Worm (Caenorhabditis elegans) whole organism, L3 larva: ENCODE data around the gene npr-43.

Experiments used
- R02D3.7 ChIP-seq: fragments of 150-350 bp; optimal IDR thresholded peaks from 2 replicates; lab custom pipeline; 2014; ENCODE audit warnings: missing biosample characterization, missing genetic modification characterization
- ZK546.5 ChIP-seq: sonication (generic microtip); optimal IDR thresholded peaks from 2 replicates; lab custom pipeline; 2017; ENCODE audit warnings: missing biosample characterization, missing genetic modification characterization
- ama-1 ChIP-seq: fragments of 150-350 bp; optimal IDR thresholded peaks from 2 replicates; lab custom pipeline; 2018
- ceh-16 ChIP-seq: sonication (generic microtip); optimal IDR thresholded peaks from 2 replicates; lab custom pipeline; 2017; ENCODE audit warnings: missing biosample characterization, missing genetic modification characterization
- ceh-28 ChIP-seq: fragments of 150-350 bp; optimal IDR thresholded peaks from 2 replicates; lab custom pipeline; 2014; ENCODE audit warnings: missing biosample characterization, missing genetic modification reagents, missing genetic modification characterization
- ceh-82 ChIP-seq: fragments of 150-350 bp; optimal IDR thresholded peaks from 2 replicates; lab custom pipeline; 2014; ENCODE audit warnings: missing biosample characterization, missing genetic modification characterization
- ceh-9 ChIP-seq: sonication (generic microtip); optimal IDR thresholded peaks from 2 replicates; lab custom pipeline; 2018; ENCODE audit warnings: missing biosample characterization, missing genetic modification characterization
- daf-12 ChIP-seq: fragments of 150-350 bp; optimal IDR thresholded peaks from 2 replicates; lab custom pipeline; 2014; ENCODE audit warnings: missing biosample characterization, missing genetic modification reagents, missing genetic modification characterization
- egl-27 ChIP-seq: sonication (generic microtip); optimal IDR thresholded peaks from 4 replicates; lab custom pipeline; 2017; ENCODE audit warnings: missing biosample characterization, missing genetic modification reagents, missing genetic modification characterization
- elt-1 ChIP-seq: fragments of 150-350 bp; optimal IDR thresholded peaks from 2 replicates; lab custom pipeline; 2014; ENCODE audit warnings: missing biosample characterization, missing genetic modification characterization
- elt-2 ChIP-seq: sonication (generic microtip); optimal IDR thresholded peaks from 2 replicates; lab custom pipeline; 2016; ENCODE audit warnings: missing genetic modification reagents, mild to moderate bottlenecking, missing genetic modification characterization, missing compliant biosample characterization
- elt-3 ChIP-seq, 3 experiments: fragments of 150-350 bp in 1 of 3; sonication (generic microtip) in 2 of 3; optimal IDR thresholded peaks; 2 replicates in 2 of 3; 4 replicates in 1 of 3; lab custom pipeline; 2014 to 2017; ENCODE audit warnings: missing biosample characterization in 3 of 3, missing genetic modification characterization in 3 of 3
- fkh-10 ChIP-seq: sonication (generic microtip); optimal IDR thresholded peaks from 2 replicates; lab custom pipeline; 2017; ENCODE audit warnings: missing biosample characterization, missing genetic modification reagents, missing genetic modification characterization
- fkh-2 ChIP-seq: fragments of 150-350 bp; optimal IDR thresholded peaks from 2 replicates; lab custom pipeline; 2014; ENCODE audit warnings: missing biosample characterization, missing genetic modification reagents, missing genetic modification characterization
- hmg-11 ChIP-seq: sonication (generic microtip); optimal IDR thresholded peaks from 2 replicates; lab custom pipeline; 2016; ENCODE audit warnings: missing genetic modification characterization, missing compliant biosample characterization
- lin-15B ChIP-seq: fragments of 150-350 bp; optimal IDR thresholded peaks from 2 replicates; lab custom pipeline; 2014; ENCODE audit warnings: missing biosample characterization, missing genetic modification characterization
- lin-39 ChIP-seq: fragments of 150-350 bp; optimal IDR thresholded peaks from 2 replicates; lab custom pipeline; 2018; ENCODE audit warnings: missing biosample characterization, missing genetic modification reagents, missing genetic modification characterization
- lsy-12 ChIP-seq: sonication (generic microtip); optimal IDR thresholded peaks from 2 replicates; lab custom pipeline; 2016; ENCODE audit warnings: mild to moderate bottlenecking, missing genetic modification characterization, missing compliant biosample characterization
- mdl-1 ChIP-seq: fragments of 150-350 bp; optimal IDR thresholded peaks from 2 replicates; lab custom pipeline; 2014; ENCODE audit warnings: missing biosample characterization, missing genetic modification characterization
- mml-1 ChIP-seq: fragments of 150-350 bp; sonication (generic microtip); optimal IDR thresholded peaks from 3 replicates; lab custom pipeline; 2014; ENCODE audit warnings: missing biosample characterization, missing genetic modification characterization
- nfya-1 ChIP-seq: sonication (generic microtip); optimal IDR thresholded peaks from 2 replicates; lab custom pipeline; 2017; ENCODE audit warnings: missing genetic modification characterization, mild to moderate bottlenecking, missing compliant biosample characterization, antibody characterized with exemption, moderate library complexity; ENCODE audit not compliant: insufficient read depth
- nhr-11 ChIP-seq: fragments of 150-350 bp; optimal IDR thresholded peaks from 2 replicates; lab custom pipeline; 2014; ENCODE audit warnings: missing biosample characterization, missing genetic modification characterization
- nhr-12 ChIP-seq: fragments of 150-350 bp; optimal IDR thresholded peaks from 2 replicates; lab custom pipeline; 2014; ENCODE audit warnings: missing biosample characterization, missing genetic modification characterization
- nhr-23 ChIP-seq: fragments of 150-350 bp; optimal IDR thresholded peaks from 2 replicates; lab custom pipeline; 2014; ENCODE audit warnings: missing biosample characterization, missing genetic modification reagents, missing genetic modification characterization
- nhr-237 ChIP-seq: fragments of 150-350 bp; optimal IDR thresholded peaks from 2 replicates; lab custom pipeline; 2014; ENCODE audit warnings: missing biosample characterization, missing genetic modification characterization
- nhr-25 ChIP-seq: sonication (generic microtip); optimal IDR thresholded peaks from 2 replicates; lab custom pipeline; 2017; ENCODE audit warnings: missing biosample characterization, missing genetic modification characterization
- nhr-28 ChIP-seq: fragments of 150-350 bp; optimal IDR thresholded peaks from 2 replicates; lab custom pipeline; 2014; ENCODE audit warnings: missing biosample characterization, missing genetic modification characterization
- nhr-43 ChIP-seq: sonication (generic microtip); optimal IDR thresholded peaks from 2 replicates; lab custom pipeline; 2016; ENCODE audit warnings: mild to moderate bottlenecking, missing genetic modification characterization, missing compliant biosample characterization; ENCODE audit not compliant: poor library complexity, severe bottlenecking
- nhr-67 ChIP-seq: fragments of 150-350 bp; optimal IDR thresholded peaks from 2 replicates; lab custom pipeline; 2014; ENCODE audit warnings: missing biosample characterization, missing genetic modification characterization
- nhr-76 ChIP-seq: fragments of 150-350 bp; sonication (generic microtip); optimal IDR thresholded peaks from 5 replicates; lab custom pipeline; 2014; ENCODE audit warnings: missing biosample characterization, missing genetic modification characterization
- nhr-77 ChIP-seq: fragments of 150-350 bp; optimal IDR thresholded peaks from 2 replicates; lab custom pipeline; 2014; ENCODE audit warnings: missing biosample characterization, missing genetic modification characterization
- pha-4 ChIP-seq: fragments of 150-350 bp; optimal IDR thresholded peaks from 2 replicates; lab custom pipeline; 2014; ENCODE audit warnings: missing biosample characterization, missing genetic modification reagents, missing genetic modification characterization
- pqm-1 ChIP-seq: fragments of 150-350 bp; optimal IDR thresholded peaks from 2 replicates; lab custom pipeline; 2017; ENCODE audit warnings: missing biosample characterization, missing genetic modification characterization, inconsistent platforms
- sea-2 ChIP-seq: fragments of 150-350 bp; sonication (generic microtip); optimal IDR thresholded peaks from 4 replicates; lab custom pipeline; 2014; ENCODE audit warnings: missing biosample characterization, missing genetic modification reagents, missing genetic modification characterization
- snpc-4 ChIP-seq: fragments of 150-350 bp; optimal IDR thresholded peaks from 2 replicates; lab custom pipeline; 2014; ENCODE audit warnings: missing biosample characterization, missing genetic modification characterization
- tbx-2 ChIP-seq: sonication (generic microtip); optimal IDR thresholded peaks from 2 replicates; lab custom pipeline; 2016; ENCODE audit warnings: mild to moderate bottlenecking, missing genetic modification characterization, missing compliant biosample characterization
- unc-39 ChIP-seq: sonication (generic microtip); optimal IDR thresholded peaks from 4 replicates; lab custom pipeline; 2017; ENCODE audit warnings: missing biosample characterization, missing genetic modification characterization
- zag-1 ChIP-seq: fragments of 150-350 bp; optimal IDR thresholded peaks from 2 replicates; lab custom pipeline; 2014; ENCODE audit warnings: missing biosample characterization, missing genetic modification characterization
- ztf-11 ChIP-seq: fragments of 150-350 bp; optimal IDR thresholded peaks from 2 replicates; lab custom pipeline; 2014; ENCODE audit warnings: missing biosample characterization, missing genetic modification characterization
- ztf-4 ChIP-seq: fragments of 150-350 bp; optimal IDR thresholded peaks from 2 replicates; lab custom pipeline; 2014; ENCODE audit warnings: missing biosample characterization, missing genetic modification characterization

Gene npr-43

DNA sequence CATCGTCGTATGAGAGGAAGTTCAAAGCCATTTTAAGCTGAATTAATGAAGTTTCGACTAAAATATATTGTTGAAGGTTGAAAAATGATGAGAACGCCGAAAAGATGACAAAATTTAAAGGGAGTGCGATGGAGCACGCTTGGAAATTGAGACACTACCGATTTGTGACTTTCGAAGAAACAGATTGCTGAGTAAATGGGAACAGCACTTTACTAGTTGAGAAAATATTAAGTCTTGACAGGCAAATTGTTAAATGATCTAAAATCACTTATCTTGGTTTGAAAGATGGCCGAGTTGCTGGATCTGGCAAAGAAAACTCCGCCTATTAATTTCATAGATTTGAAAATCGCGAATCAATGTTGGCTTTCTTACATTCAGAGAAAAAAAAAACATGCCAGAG is 44.4 kb upstream of the npr-43 start, which contains the start of gene rpoa-12 (continued):
- TF ChIP-seq lsy-12 (no peak), nhr-77 (tag; lab: Kevin White, UChicago) (no peak), daf-12 (tag; lab: Kevin White, UChicago) (no peak), mml-1 (tag; lab: Kevin White, UChicago) (no peak), fkh-2 (tag; lab: Kevin White, UChicago) (no peak), egl-27 (tag; lab: Kevin White, UChicago) (no peak), pqm-1 (tag; lab: Kevin White, UChicago) (no peak), ceh-16 (tag; lab: Kevin White, UChicago) (no peak), nhr-43 (tag; lab: Kevin White, UChicago) (peak; percentile 19), ceh-82 (no peak), unc-39 (tag; lab: Kevin White, UChicago) (no peak), elt-1 (tag; lab: Kevin White, UChicago) (no peak), nhr-237 (no peak), nfya-1 (tag; lab: Kevin White, UChicago) (peak; percentile 46), nhr-12 (tag; lab: Kevin White, UChicago) (no peak)
- TF ChIP-seq, all 47 proteins: peak for 8

DNA sequence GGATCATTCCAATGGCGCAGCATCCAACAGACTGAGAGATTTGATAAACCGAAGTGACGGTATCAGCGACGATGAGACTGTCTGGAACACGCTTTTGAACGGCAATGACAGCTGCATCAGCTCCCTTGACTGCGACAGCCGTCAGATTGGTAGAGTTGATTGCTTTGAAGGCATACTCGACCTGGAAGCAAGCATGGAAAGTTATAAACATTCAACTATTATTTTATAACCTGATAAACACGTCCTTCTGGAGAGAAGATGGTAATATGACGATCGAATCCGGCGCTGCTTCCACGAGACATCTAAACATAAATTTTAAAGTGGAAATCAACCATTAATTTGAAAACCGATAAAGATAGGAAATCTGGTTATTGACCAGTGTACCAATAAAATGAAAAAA is 43.4 kb upstream of the npr-43 start, which contains the start of gene pas-1:
pas-1 (minus strand) TSS at position 302 of the 400 bp plus-strand sequence.
- TF ChIP-seq elt-2, result peak; percentile 6
- TF ChIP-seq nhr-77 (tag; lab: Kevin White, UChicago), result no peak

DNA sequence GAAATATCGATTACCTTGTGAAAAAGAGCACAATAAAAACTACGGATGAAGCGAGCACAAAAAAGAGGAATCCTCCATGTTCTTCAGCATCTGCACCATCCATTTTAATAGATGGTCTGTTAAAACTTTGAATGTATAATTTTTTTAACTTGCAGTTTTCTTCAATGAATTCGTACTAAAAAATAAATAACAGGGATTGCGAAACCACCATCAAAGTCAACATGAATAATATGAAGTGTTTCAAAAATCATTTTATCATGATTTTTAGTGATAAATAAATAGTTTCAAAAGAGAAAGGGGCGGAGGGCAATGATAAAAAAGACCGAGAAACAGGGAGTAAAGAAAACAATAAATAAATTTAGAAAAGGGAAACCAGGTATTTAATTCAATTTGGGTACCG is 42.4 kb upstream of the npr-43 start, which contains the start of gene dhs-22:
dhs-22 (minus strand) TSS at position 116 of the 400 bp plus-strand sequence.
- TF ChIP-seq pha-4 (tag; lab: Kevin White, UChicago) (peak; percentile 10), hmg-11 (tag; lab: Kevin White, UChicago) (no peak), R02D3.7 (tag; lab: Kevin White, UChicago) (no peak), nhr-67 (tag; lab: Kevin White, UChicago) (no peak), elt-2 (peak; percentile 36)

DNA sequence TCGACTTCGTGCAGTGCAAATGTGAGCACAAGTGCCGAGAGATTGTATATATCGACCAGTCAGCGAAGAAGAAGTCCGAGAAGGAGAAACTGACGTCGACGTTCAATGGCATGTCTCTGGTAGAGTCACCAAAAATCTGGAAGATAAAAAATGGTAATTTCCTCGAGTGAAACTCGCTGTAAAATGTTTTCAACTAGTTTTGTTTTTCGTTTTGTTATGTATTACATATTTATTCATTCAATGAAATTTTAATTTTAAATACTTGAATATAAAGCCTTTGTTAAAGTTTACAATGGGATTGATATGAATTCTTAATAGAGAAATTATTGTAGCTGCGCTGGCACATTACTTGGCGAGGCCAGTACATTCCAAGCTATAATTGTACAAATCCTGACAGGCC is 41.0 kb upstream of the npr-43 start:
- TF ChIP-seq nfya-1 (tag; lab: Kevin White, UChicago), result no peak
- no peak for TF ChIP-seq nhr-76
- TF ChIP-seq mdl-1 (tag; lab: Kevin White, UChicago), result no peak
- TF ChIP-seq ZK546.5, result no peak
- no peak for TF ChIP-seq fkh-10
- no peak for TF ChIP-seq nhr-11 (tag; lab: Kevin White, UChicago)
- no peak for TF ChIP-seq sea-2
- TF ChIP-seq hmg-11 (tag; lab: Kevin White, UChicago), result no peak
- no peak for TF ChIP-seq elt-1 (tag; lab: Kevin White, UChicago)
- no peak for TF ChIP-seq elt-3 (tag; optimal IDR thresholded peaks at IDR 0.05; lab: Kevin White, UChicago)
- TF ChIP-seq, all 47 proteins: peak for 0

DNA sequence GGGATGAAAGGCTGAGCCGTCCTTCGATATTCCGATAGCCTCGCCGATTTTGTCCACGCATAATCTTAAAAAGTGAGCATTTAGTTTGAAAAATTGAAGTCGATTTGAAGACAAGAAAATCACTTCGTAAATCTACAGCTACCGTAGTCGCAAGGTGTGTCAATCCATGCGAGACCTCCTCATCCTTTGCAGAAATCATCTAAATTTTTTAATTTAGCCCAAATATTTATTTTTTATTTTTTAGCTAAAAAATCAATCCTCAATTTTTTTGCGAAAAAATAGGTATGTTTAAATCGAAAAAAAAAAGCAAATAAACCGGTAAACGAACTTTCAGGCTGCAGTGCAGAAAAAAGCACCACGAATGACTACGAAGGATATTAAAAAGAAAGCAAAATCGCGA is 38.8 kb upstream of the npr-43 start, which contains the start of the genes nxf-2 and set-31:
nxf-2 (minus strand) TSS at position 101 of the 400 bp plus-strand sequence.
set-31 (plus strand) TSS at position 169 of the 400 bp plus-strand sequence.
- no peak for TF ChIP-seq mdl-1 (tag; lab: Kevin White, UChicago)
- no peak for TF ChIP-seq tbx-2 (tag; lab: Kevin White, UChicago)

DNA sequence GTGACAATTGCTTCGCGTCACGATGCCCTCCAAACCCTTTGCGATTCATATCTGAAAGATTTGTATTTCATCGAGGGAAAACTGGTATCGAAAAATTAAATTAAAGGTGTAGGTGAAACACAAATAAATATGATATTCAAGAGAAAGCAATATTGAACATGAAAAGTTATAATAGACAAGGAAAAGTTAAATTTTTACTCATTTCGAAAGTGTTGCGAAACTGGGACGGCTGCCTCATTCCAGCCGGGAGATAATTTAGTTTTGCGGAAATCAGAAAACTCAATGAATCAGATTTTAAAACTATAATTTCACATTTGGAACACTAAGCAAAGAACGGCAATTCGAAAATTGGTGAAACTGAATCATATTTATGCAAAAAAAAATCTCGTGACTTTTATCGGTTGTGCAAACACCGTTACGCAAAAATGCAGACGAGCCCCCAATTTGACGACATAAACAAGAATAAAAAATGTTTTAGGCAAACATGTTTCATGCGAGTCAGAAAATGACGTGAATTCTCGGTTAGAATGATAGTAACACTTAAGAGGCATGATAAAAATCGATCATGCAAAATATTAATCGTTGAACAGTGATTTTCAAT is 36.2 kb upstream of the npr-43 start, which contains the start of the genes nxf-1 and C15H11.11:
nxf-1 (minus strand) TSS at position 51 of the 601 bp plus-strand sequence.
C15H11.11 (plus strand) TSS at position 536 of the 601 bp plus-strand sequence.
- no peak for TF ChIP-seq nhr-76
- no peak for TF ChIP-seq nhr-67 (tag; lab: Kevin White, UChicago)
- no peak for TF ChIP-seq fkh-10
- TF ChIP-seq pqm-1 (tag; lab: Kevin White, UChicago), result peak; percentile 68
- no peak for TF ChIP-seq mdl-1 (tag; lab: Kevin White, UChicago)
- no peak for TF ChIP-seq nhr-28 (tag; lab: Kevin White, UChicago)
- TF ChIP-seq ama-1, result peak; percentile 61
- TF ChIP-seq nhr-23 (tag; lab: Kevin White, UChicago), result peak; percentile 51
- no peak for TF ChIP-seq ztf-11 (tag; lab: Kevin White, UChicago)
- TF ChIP-seq lin-15B (tag; lab: Kevin White, UChicago), result peak; percentile 56
- TF ChIP-seq sea-2, result no peak
- no peak for TF ChIP-seq ZK546.5
- TF ChIP-seq lin-39, result no peak
- TF ChIP-seq ceh-82, result no peak
- TF ChIP-seq nhr-43 (tag; lab: Kevin White, UChicago), result peak; percentile 40
- TF ChIP-seq ceh-16 (tag; lab: Kevin White, UChicago), result no peak
- TF ChIP-seq nhr-25, result peak; percentile 44
- no peak for TF ChIP-seq R02D3.7 (tag; lab: Kevin White, UChicago)
- no peak for TF ChIP-seq unc-39 (tag; lab: Kevin White, UChicago)
- peak; percentile 77 for TF ChIP-seq snpc-4 (tag; lab: Kevin White, UChicago)
- no peak for TF ChIP-seq mml-1 (tag; lab: Kevin White, UChicago)
- TF ChIP-seq zag-1 (tag; lab: Kevin White, UChicago), result no peak
- no peak for TF ChIP-seq ztf-4
- TF ChIP-seq pha-4 (tag; lab: Kevin White, UChicago), result peak; percentile 88
- TF ChIP-seq nhr-12 (tag; lab: Kevin White, UChicago), result no peak
- TF ChIP-seq ceh-28, result peak; percentile 58
- TF ChIP-seq ceh-9 (tag; lab: Kevin White, UChicago), result no peak
- peak; percentile 77 for TF ChIP-seq elt-2
